Fruit fly (Drosophila melanogaster) whole organism, embryonic: ENCODE data around the gene CG9550.

Source experiments
- BtbVII ChIP-seq: fragments of 200-800 bp; sonication (Bioruptor generic); optimal IDR thresholded peaks from 3 replicates; lab custom pipeline; 2017; ENCODE audit warnings: missing biosample characterization, mild to moderate bottlenecking, missing genetic modification characterization
- CG10431 ChIP-seq: fragments of 200-800 bp; sonication (Bioruptor generic); optimal IDR thresholded peaks from 3 replicates; lab custom pipeline; 2018; ENCODE audit warnings: missing biosample characterization, mild to moderate bottlenecking, missing genetic modification characterization
- CG10462 ChIP-seq: fragments of 200-800 bp; sonication (Bioruptor generic); optimal IDR thresholded peaks from 2 replicates; lab custom pipeline; 2016; ENCODE audit warnings: missing biosample characterization, missing genetic modification characterization
- CG11560 ChIP-seq: fragments of 200-800 bp; sonication (Bioruptor generic); IDR thresholded peaks from 3 replicates; pipeline ENCODE4 v1.3.6; 2022; ENCODE audit warnings: missing biosample characterization, missing genetic modification characterization
- CG12104 ChIP-seq: fragments of 200-800 bp; sonication (Bioruptor generic); optimal IDR thresholded peaks from 3 replicates; lab custom pipeline; 2016; ENCODE audit warnings: missing biosample characterization, missing genetic modification characterization
- CG12942 ChIP-seq: fragments of 200-800 bp; sonication (Bioruptor generic); optimal IDR thresholded peaks from 3 replicates; lab custom pipeline; 2016; ENCODE audit warnings: missing biosample characterization, missing genetic modification characterization
- CG14014 ChIP-seq: fragments of 200-800 bp; sonication (Bioruptor generic); IDR thresholded peaks from 2 replicates; pipeline ENCODE4 v1.3.6; 2022; ENCODE audit warnings: missing biosample characterization, missing genetic modification characterization
- CG15073 ChIP-seq: fragments of 200-800 bp; sonication (Bioruptor generic); optimal IDR thresholded peaks from 2 replicates; lab custom pipeline; 2016; ENCODE audit warnings: missing biosample characterization, missing genetic modification characterization
- CG15514 ChIP-seq: fragments of 200-800 bp; sonication (Bioruptor generic); optimal IDR thresholded peaks from 3 replicates; lab custom pipeline; 2017; ENCODE audit warnings: missing biosample characterization, missing genetic modification characterization, mild to moderate bottlenecking, moderate library complexity, missing genetic modification reagents
- CG1602 ChIP-seq: fragments of 200-800 bp; sonication (Bioruptor generic); optimal IDR thresholded peaks from 3 replicates; lab custom pipeline; 2016; ENCODE audit warnings: missing biosample characterization, missing genetic modification characterization
- CG1603 ChIP-seq: fragments of 200-800 bp; sonication (Bioruptor generic); optimal IDR thresholded peaks from 2 replicates; lab custom pipeline; 2019; ENCODE audit warnings: missing biosample characterization, mild to moderate bottlenecking, missing genetic modification characterization, moderate library complexity
- CG1647 ChIP-seq: fragments of 200-800 bp; sonication (Bioruptor generic); optimal IDR thresholded peaks from 3 replicates; lab custom pipeline; 2016; ENCODE audit warnings: missing biosample characterization, missing genetic modification characterization
- CG18011 ChIP-seq: fragments of 200-800 bp; sonication (Bioruptor generic); optimal IDR thresholded peaks from 2 replicates; lab custom pipeline; 2017; ENCODE audit warnings: missing biosample characterization, missing genetic modification characterization, mild to moderate bottlenecking, moderate library complexity, missing genotype
- CG18599 ChIP-seq: fragments of 200-800 bp; sonication (Bioruptor generic); optimal IDR thresholded peaks from 3 replicates; lab custom pipeline; 2017; ENCODE audit warnings: missing biosample characterization, missing genetic modification characterization, mild to moderate bottlenecking, moderate library complexity, missing genetic modification reagents
- CG2678 ChIP-seq: fragments of 200-800 bp; sonication (Bioruptor generic); optimal IDR thresholded peaks from 3 replicates; lab custom pipeline; 2019; ENCODE audit warnings: missing biosample characterization, mild to moderate bottlenecking, missing genetic modification characterization, moderate library complexity
- CG2889 ChIP-seq: fragments of 200-800 bp; sonication (Bioruptor generic); IDR thresholded peaks from 3 replicates; pipeline ENCODE4 v1.3.6; 2022; ENCODE audit warnings: missing biosample characterization, missing genetic modification characterization
- CG3838 ChIP-seq: fragments of 200-800 bp; sonication (Bioruptor generic); optimal IDR thresholded peaks from 3 replicates; lab custom pipeline; 2016; ENCODE audit warnings: missing biosample characterization, missing genetic modification characterization
- CG5180 ChIP-seq: fragments of 200-800 bp; sonication (Bioruptor generic); optimal IDR thresholded peaks from 3 replicates; lab custom pipeline; 2017; ENCODE audit warnings: missing biosample characterization, missing genetic modification characterization, mild to moderate bottlenecking, moderate library complexity, missing genetic modification reagents
- CG6854 ChIP-seq: fragments of 200-800 bp; sonication (Bioruptor generic); optimal IDR thresholded peaks from 3 replicates; lab custom pipeline; 2017; ENCODE audit warnings: missing biosample characterization, mild to moderate bottlenecking, missing genetic modification characterization
- CG8281 ChIP-seq: fragments of 200-800 bp; sonication (Bioruptor generic); optimal IDR thresholded peaks from 2 replicates; lab custom pipeline; 2018; ENCODE audit warnings: missing biosample characterization, mild to moderate bottlenecking, missing genetic modification characterization, moderate library complexity
- CrebB ChIP-seq: fragments of 200-800 bp; sonication (Bioruptor generic); optimal IDR thresholded peaks from 3 replicates; lab custom pipeline; 2018; ENCODE audit warnings: missing biosample characterization, mild to moderate bottlenecking, missing genetic modification characterization
- MESR4 ChIP-seq: fragments of 200-800 bp; sonication (Bioruptor generic); optimal IDR thresholded peaks from 2 replicates; lab custom pipeline; 2018; ENCODE audit warnings: missing biosample characterization, mild to moderate bottlenecking, missing genetic modification characterization, moderate library complexity
- Mad ChIP-seq: fragments of 200-800 bp; sonication (Bioruptor generic); optimal IDR thresholded peaks from 2 replicates; lab custom pipeline; 2016; ENCODE audit warnings: missing biosample characterization, missing genetic modification characterization
- NfI ChIP-seq: fragments of 200-800 bp; sonication (Bioruptor generic); optimal IDR thresholded peaks from 3 replicates; lab custom pipeline; 2018; ENCODE audit warnings: missing biosample characterization, mild to moderate bottlenecking, missing genetic modification characterization, moderate library complexity
- Pdp1 ChIP-seq, 2 experiments: fragments of 200-800 bp; sonication (Bioruptor generic); optimal IDR thresholded peaks; 3 replicates each; lab custom pipeline; 2016; ENCODE audit warnings: missing biosample characterization in 2 of 2, missing genetic modification characterization in 2 of 2, mild to moderate bottlenecking in 1 of 2, moderate library complexity in 1 of 2
- Xrp1 ChIP-seq: fragments of 200-800 bp; sonication (Bioruptor generic); IDR thresholded peaks from 2 replicates; pipeline ENCODE4 v1.3.6; 2022; ENCODE audit warnings: missing biosample characterization, missing genetic modification characterization
- amos ChIP-seq: fragments of 200-800 bp; sonication (Bioruptor generic); IDR thresholded peaks from 2 replicates; pipeline ENCODE4 v1.3.6; 2022; ENCODE audit warnings: missing biosample characterization, missing genetic modification characterization; ENCODE audit not compliant: partially characterized antibody
- bowl ChIP-seq: fragments of 200-800 bp; sonication (Bioruptor generic); IDR thresholded peaks from 2 replicates; pipeline ENCODE4 v1.3.6; 2022; ENCODE audit warnings: missing biosample characterization, missing genetic modification characterization
- caup ChIP-seq: fragments of 200-800 bp; sonication (Bioruptor generic); optimal IDR thresholded peaks from 3 replicates; lab custom pipeline; 2017; ENCODE audit warnings: missing biosample characterization, mild to moderate bottlenecking, missing genetic modification characterization, moderate library complexity; ENCODE audit not compliant: severe bottlenecking
- chinmo ChIP-seq: fragments of 200-800 bp; sonication (Bioruptor generic); IDR thresholded peaks from 4 replicates; pipeline ENCODE4 v1.3.6; 2022; ENCODE audit warnings: missing biosample characterization, missing genetic modification characterization; ENCODE audit not compliant: partially characterized antibody
- chm ChIP-seq: fragments of 200-800 bp; sonication (Bioruptor generic); IDR thresholded peaks from 2 replicates; pipeline ENCODE4 v1.3.6; 2022; ENCODE audit warnings: missing biosample characterization, missing genetic modification characterization
- ewg ChIP-seq: fragments of 200-800 bp; sonication (Bioruptor generic); optimal IDR thresholded peaks from 3 replicates; lab custom pipeline; 2017; ENCODE audit warnings: mild to moderate bottlenecking, missing biosample characterization, missing genetic modification reagents, missing genetic modification characterization
- fd102C ChIP-seq: fragments of 200-800 bp; sonication (Bioruptor generic); optimal IDR thresholded peaks from 2 replicates; lab custom pipeline; 2018; ENCODE audit warnings: missing biosample characterization, mild to moderate bottlenecking, missing genetic modification characterization, moderate library complexity
- fd3F ChIP-seq: fragments of 200-800 bp; sonication (Bioruptor generic); optimal IDR thresholded peaks from 2 replicates; lab custom pipeline; 2018; ENCODE audit warnings: missing biosample characterization, mild to moderate bottlenecking, missing genetic modification characterization, moderate library complexity
- hbn ChIP-seq: fragments of 200-800 bp; sonication (Bioruptor generic); IDR thresholded peaks from 2 replicates; pipeline ENCODE4 v1.3.6; 2022; ENCODE audit warnings: missing biosample characterization, missing genetic modification characterization; ENCODE audit not compliant: partially characterized antibody
- nau ChIP-seq: fragments of 200-800 bp; sonication (Bioruptor generic); optimal IDR thresholded peaks from 3 replicates; lab custom pipeline; 2017; ENCODE audit warnings: missing biosample characterization, mild to moderate bottlenecking, missing genetic modification characterization, missing genetic modification reagents
- org-1 ChIP-seq: fragments of 200-800 bp; sonication (Bioruptor generic); optimal IDR thresholded peaks from 2 replicates; lab custom pipeline; 2017; ENCODE audit warnings: missing biosample characterization, missing genetic modification characterization
- prd ChIP-seq, 3 experiments: fragments of >200 bp in 2 of 3; fragments of 200-800 bp in 1 of 3; sonication (Bioruptor generic) in 1 of 3; optimal IDR thresholded peaks in 2 of 3; IDR thresholded peaks in 1 of 3; 2 replicates in 2 of 3; 3 replicates in 1 of 3; pipeline versions ENCODE4 v1.3.6 to Lab custom; 2017 to 2022; ENCODE audit warnings: missing biosample characterization in 1 of 3, missing genetic modification characterization in 1 of 3
- ro ChIP-seq: fragments of 200-800 bp; sonication (Bioruptor generic); IDR thresholded peaks from 2 replicates; pipeline ENCODE4 v1.3.6; 2022; ENCODE audit warnings: missing biosample characterization, missing genetic modification characterization
- sc ChIP-seq, 3 experiments: fragments of >200 bp in 2 of 3; fragments of 200-800 bp in 1 of 3; sonication (Bioruptor generic) in 1 of 3; optimal IDR thresholded peaks; 2 replicates in 2 of 3; 3 replicates in 1 of 3; lab custom pipeline; 2017; ENCODE audit warnings: mild to moderate bottlenecking in 1 of 3, missing biosample characterization in 1 of 3, missing genetic modification characterization in 1 of 3, missing genetic modification reagents in 1 of 3
- sens ChIP-seq: fragments of 200-800 bp; sonication (Bioruptor generic); peaks from one replicate; lab custom pipeline; 2016; ENCODE audit warnings: missing biosample characterization, missing genetic modification characterization
- sim ChIP-seq: fragments of 200-800 bp; sonication (Bioruptor generic); IDR thresholded peaks from 2 replicates; pipeline ENCODE4 v1.3.6; 2022; ENCODE audit warnings: missing biosample characterization, missing genetic modification characterization
- ssp ChIP-seq: fragments of 200-800 bp; sonication (Bioruptor generic); IDR thresholded peaks from 2 replicates; pipeline ENCODE4 v1.3.6; 2022; ENCODE audit warnings: missing biosample characterization, missing genetic modification characterization
- stc ChIP-seq: fragments of 200-800 bp; sonication (Bioruptor generic); IDR thresholded peaks from 2 replicates; pipeline ENCODE4 v1.3.6; 2022; ENCODE audit warnings: missing biosample characterization, missing genetic modification characterization
- toy ChIP-seq: fragments of 200-800 bp; sonication (Bioruptor generic); IDR thresholded peaks from 2 replicates; pipeline ENCODE4 v1.3.6; 2022; ENCODE audit warnings: missing biosample characterization, missing genetic modification characterization
- unc-4 ChIP-seq: fragments of 200-800 bp; sonication (Bioruptor generic); IDR thresholded peaks from 2 replicates; pipeline ENCODE4 v1.3.6; 2022; ENCODE audit warnings: missing biosample characterization, missing genetic modification characterization; ENCODE audit not compliant: partially characterized antibody
- usp ChIP-seq: fragments of >200 bp; optimal IDR thresholded peaks from 2 replicates; lab custom pipeline; 2017; ENCODE audit warnings: missing biosample characterization, missing genetic modification characterization
- vnd ChIP-seq: fragments of 200-800 bp; sonication (Bioruptor generic); IDR thresholded peaks from 3 replicates; pipeline ENCODE4 v1.3.6; 2022; ENCODE audit warnings: missing biosample characterization, missing genetic modification characterization; ENCODE audit not compliant: partially characterized antibody
- wdn ChIP-seq: fragments of 200-800 bp; sonication (Bioruptor generic); IDR thresholded peaks from 2 replicates; pipeline ENCODE4 v1.3.6; 2022; ENCODE audit warnings: missing biosample characterization, missing genetic modification characterization
- yki ChIP-seq: fragments of >200 bp; optimal IDR thresholded peaks from 3 replicates; lab custom pipeline; 2018

Gene CG9550

dm6 chr2L:6461497-6461896, 35.4 kb upstream of the CG9550 start (continued):
- no peak for TF ChIP-seq bowl (GFP tag; lab: Robert Waterston, UW)
- no peak for TF ChIP-seq unc-4 (GFP tag; lab: Robert Waterston, UW)
- peak; percentile 16 for TF ChIP-seq CG18011 (GFP tag; lab: Kevin White, UChicago)
- no peak for TF ChIP-seq vnd (GFP tag; lab: Robert Waterston, UW)
- TF ChIP-seq ro (GFP tag; lab: Robert Waterston, UW): no peak
- no peak for TF ChIP-seq CrebB
- TF ChIP-seq CG12942 (GFP tag; lab: Kevin White, UChicago): no peak
- TF ChIP-seq CG15073: no peak
- TF ChIP-seq sc (optimal IDR thresholded peaks at IDR 0.05; lab: Kevin White, UChicago): no peak
- no peak for TF ChIP-seq sc (GFP tag; optimal IDR thresholded peaks at IDR 0.05; lab: Kevin White, UChicago)
- no peak for TF ChIP-seq MESR4 (GFP tag; lab: Kevin White, UChicago)
- TF ChIP-seq org-1 (GFP tag; lab: Kevin White, UChicago): peak; percentile 9
- no peak for TF ChIP-seq fd102C (GFP tag; lab: Kevin White, UChicago)
- no peak for TF ChIP-seq fd3F (GFP tag; lab: Kevin White, UChicago)
- peak; percentile 42 for TF ChIP-seq CG18599 (GFP tag; lab: Kevin White, UChicago)
- TF ChIP-seq prd (optimal IDR thresholded peaks at IDR 0.05; lab: Kevin White, UChicago): no peak
- TF ChIP-seq prd (GFP tag; IDR thresholded peaks at IDR 0.05; lab: Robert Waterston, UW): no peak
- TF ChIP-seq CG14014: no peak
- TF ChIP-seq chinmo (GFP tag; lab: Robert Waterston, UW): no peak
- TF ChIP-seq BtbVII: peak; percentile 59
- peak; percentile 35 for TF ChIP-seq CG6854 (GFP tag; lab: Kevin White, UChicago)
- TF ChIP-seq sim (GFP tag; lab: Robert Waterston, UW): no peak
- TF ChIP-seq CG1603 (tag; lab: Kevin White, UChicago): peak; percentile 57
- TF ChIP-seq CG10431 (GFP tag; lab: Kevin White, UChicago): peak; percentile 35

dm6 chr2L:6462259-6462658, 34.6 kb upstream of the CG9550 start:
- no peak for TF ChIP-seq CG1602 (GFP tag; lab: Kevin White, UChicago)
- TF ChIP-seq hbn (GFP tag; lab: Robert Waterston, UW): no peak
- no peak for TF ChIP-seq CG5180 (GFP tag; lab: Kevin White, UChicago)
- no peak for TF ChIP-seq CG10462 (GFP tag; lab: Kevin White, UChicago)
- no peak for TF ChIP-seq CG11560
- TF ChIP-seq Xrp1: 0 out of 2 replicates have a peak, but pooled peaks have one; percentile 41
- TF ChIP-seq sens (GFP tag; lab: Kevin White, UChicago): peak; percentile 74
- TF ChIP-seq CG15514 (GFP tag; lab: Kevin White, UChicago): no peak
- no peak for TF ChIP-seq Mad (GFP tag; lab: Kevin White, UChicago)
- no peak for TF ChIP-seq CG12104 (GFP tag; lab: Kevin White, UChicago)
- no peak for TF ChIP-seq ssp
- TF ChIP-seq yki (lab: Kevin White, UChicago): no peak
- TF ChIP-seq usp (GFP tag; lab: Kevin White, UChicago): no peak
- no peak for TF ChIP-seq CG3838 (GFP tag; lab: Kevin White, UChicago)
- TF ChIP-seq CG2678 (tag; lab: Kevin White, UChicago): no peak
- no peak for TF ChIP-seq ewg (GFP tag; lab: Kevin White, UChicago)
- no peak for TF ChIP-seq CG8281
- no peak for TF ChIP-seq amos (GFP tag; lab: Robert Waterston, UW)
- TF ChIP-seq wdn (GFP tag; lab: Robert Waterston, UW): no peak
- TF ChIP-seq toy (GFP tag; lab: Robert Waterston, UW): no peak
- no peak for TF ChIP-seq CG2889 (GFP tag; lab: Robert Waterston, UW)
- TF ChIP-seq NfI: no peak
- no peak for TF ChIP-seq nau (GFP tag; lab: Kevin White, UChicago)
- peak; percentile 3 for TF ChIP-seq CG1647 (GFP tag; lab: Kevin White, UChicago)
- TF ChIP-seq caup: no peak
- no peak for TF ChIP-seq sim (GFP tag; lab: Robert Waterston, UW)
- no peak for TF ChIP-seq Pdp1 (GFP tag; optimal IDR thresholded peaks at IDR 0.05; lab: Kevin White, UChicago)
- no peak for TF ChIP-seq chm (GFP tag; lab: Robert Waterston, UW)
- TF ChIP-seq stc: no peak
